Worm (Caenorhabditis elegans) whole organism, late embryonic: ENCODE data around the gene ZK180.6.

Experiments used
- C38D4.7 ChIP-seq: fragments of 200-800 bp; sonication (Bioruptor generic); optimal IDR thresholded peaks from 2 replicates; lab custom pipeline; 2018; ENCODE audit warnings: mild to moderate bottlenecking, missing genetic modification characterization, moderate library complexity, missing compliant biosample characterization
- K02D7.2 ChIP-seq: sonication (generic microtip); optimal IDR thresholded peaks from 2 replicates; lab custom pipeline; 2017; ENCODE audit warnings: mild to moderate bottlenecking, missing genetic modification characterization, missing compliant biosample characterization
- K09A11.1 ChIP-seq: sonication (generic microtip); optimal IDR thresholded peaks from 2 replicates; lab custom pipeline; 2017; ENCODE audit warnings: antibody characterized with exemption, mild to moderate bottlenecking, missing genetic modification characterization, missing compliant biosample characterization; ENCODE audit not compliant: insufficient read depth
- ahr-1 ChIP-seq: sonication (generic microtip); optimal IDR thresholded peaks from 2 replicates; lab custom pipeline; 2016; ENCODE audit warnings: missing genetic modification characterization, missing compliant biosample characterization
- ama-1 ChIP-seq: fragments of 150-350 bp; optimal IDR thresholded peaks from 2 replicates; lab custom pipeline; 2014
- ceh-2 ChIP-seq: sonication (generic microtip); optimal IDR thresholded peaks from 2 replicates; lab custom pipeline; 2016; ENCODE audit warnings: missing genotype, missing genetic modification characterization, missing compliant biosample characterization
- ceh-22 ChIP-seq: sonication (generic microtip); optimal IDR thresholded peaks from 2 replicates; lab custom pipeline; 2017; ENCODE audit warnings: missing biosample characterization, missing genetic modification characterization
- ceh-30 ChIP-seq: fragments of 150-350 bp; optimal IDR thresholded peaks from 2 replicates; lab custom pipeline; 2014; ENCODE audit warnings: missing biosample characterization, missing genetic modification characterization
- ceh-31 ChIP-seq: sonication (generic microtip); optimal IDR thresholded peaks from 2 replicates; lab custom pipeline; 2016; ENCODE audit warnings: missing genetic modification characterization, missing compliant biosample characterization
- ceh-45 ChIP-seq: fragments of 200-800 bp; sonication (Bioruptor generic); IDR thresholded peaks from 2 replicates; pipeline ENCODE4 v1.3.6; 2022; ENCODE audit warnings: missing genetic modification reagents, missing genetic modification characterization, missing compliant biosample characterization
- ceh-48 ChIP-seq: sonication (generic microtip); optimal IDR thresholded peaks from 2 replicates; lab custom pipeline; 2016; ENCODE audit warnings: missing genetic modification characterization, inconsistent platforms, missing compliant biosample characterization
- elt-2 ChIP-seq: sonication (generic microtip); optimal IDR thresholded peaks from 2 replicates; lab custom pipeline; 2016; ENCODE audit warnings: missing genetic modification reagents, missing genetic modification characterization, missing compliant biosample characterization
- hlh-13 ChIP-seq: fragments of 200-800 bp; sonication (Bioruptor generic); optimal IDR thresholded peaks from 2 replicates; lab custom pipeline; 2018; ENCODE audit warnings: mild to moderate bottlenecking, missing genetic modification characterization, missing compliant biosample characterization
- hlh-8 ChIP-seq: sonication (generic microtip); optimal IDR thresholded peaks from 2 replicates; lab custom pipeline; 2016; ENCODE audit warnings: missing genotype, missing genetic modification characterization, missing compliant biosample characterization
- madf-2 ChIP-seq: sonication (generic microtip); optimal IDR thresholded peaks from 2 replicates; lab custom pipeline; 2017; ENCODE audit warnings: missing genetic modification characterization, missing compliant biosample characterization
- nfya-1 ChIP-seq: sonication (generic microtip); optimal IDR thresholded peaks from 2 replicates; lab custom pipeline; 2017; ENCODE audit warnings: missing genetic modification characterization, mild to moderate bottlenecking, missing compliant biosample characterization, antibody characterized with exemption, moderate library complexity
- nhr-11 ChIP-seq: fragments of 150-350 bp; optimal IDR thresholded peaks from 2 replicates; lab custom pipeline; 2014; ENCODE audit warnings: missing biosample characterization, missing genetic modification characterization
- nhr-232 ChIP-seq: sonication (generic microtip); optimal IDR thresholded peaks from 2 replicates; lab custom pipeline; 2016; ENCODE audit warnings: missing genetic modification characterization, missing compliant biosample characterization
- npax-4 ChIP-seq: sonication (generic microtip); optimal IDR thresholded peaks from 2 replicates; lab custom pipeline; 2016; ENCODE audit warnings: missing genetic modification characterization, missing compliant biosample characterization
- odd-2 ChIP-seq: sonication (generic microtip); optimal IDR thresholded peaks from 2 replicates; lab custom pipeline; 2017; ENCODE audit warnings: antibody characterized with exemption, mild to moderate bottlenecking, missing genetic modification characterization, missing compliant biosample characterization
- pag-3 ChIP-seq: sonication (generic microtip); optimal IDR thresholded peaks from 2 replicates; lab custom pipeline; 2016; ENCODE audit warnings: missing compliant biosample characterization, missing genetic modification characterization, borderline replicate concordance
- pat-9 ChIP-seq: fragments of 200-800 bp; sonication (Bioruptor generic); optimal IDR thresholded peaks from 2 replicates; lab custom pipeline; 2018; ENCODE audit warnings: mild to moderate bottlenecking, missing genetic modification characterization, moderate library complexity, missing compliant biosample characterization
- pha-2 ChIP-seq: sonication (generic microtip); optimal IDR thresholded peaks from 2 replicates; lab custom pipeline; 2017; ENCODE audit warnings: mild to moderate bottlenecking, missing genetic modification characterization, missing compliant biosample characterization
- pha-4 ChIP-seq: fragments of 150-350 bp; optimal IDR thresholded peaks from 2 replicates; lab custom pipeline; 2018; ENCODE audit warnings: missing biosample characterization, missing genetic modification reagents, missing genetic modification characterization
- pqm-1 ChIP-seq: sonication (generic microtip); optimal IDR thresholded peaks from 2 replicates; lab custom pipeline; 2016; ENCODE audit warnings: missing genetic modification characterization, missing compliant biosample characterization
- ref-2 ChIP-seq: sonication (generic microtip); optimal IDR thresholded peaks from 2 replicates; lab custom pipeline; 2016; ENCODE audit warnings: missing genetic modification characterization, missing compliant biosample characterization
- rnt-1 ChIP-seq: sonication (generic microtip); optimal IDR thresholded peaks from 2 replicates; lab custom pipeline; 2016; ENCODE audit warnings: missing genetic modification characterization, missing compliant biosample characterization
- sox-2 ChIP-seq: fragments of 200-800 bp; sonication (Bioruptor generic); IDR thresholded peaks from 2 replicates; pipeline ENCODE4 v1.3.6; 2022; ENCODE audit warnings: missing genetic modification reagents, missing genetic modification characterization, missing compliant biosample characterization
- tbx-2 ChIP-seq: sonication (generic microtip); optimal IDR thresholded peaks from 2 replicates; lab custom pipeline; 2016; ENCODE audit warnings: missing genetic modification characterization, missing compliant biosample characterization
- tbx-7 ChIP-seq: sonication (generic microtip); optimal IDR thresholded peaks from 2 replicates; lab custom pipeline; 2016; ENCODE audit warnings: missing genotype, missing genetic modification characterization, missing compliant biosample characterization
- ttx-3 ChIP-seq: sonication (generic microtip); optimal IDR thresholded peaks from 2 replicates; lab custom pipeline; 2016; ENCODE audit warnings: missing genetic modification reagents, missing genetic modification characterization, missing compliant biosample characterization
- unc-55 ChIP-seq: sonication (generic microtip); optimal IDR thresholded peaks from 2 replicates; lab custom pipeline; 2017; ENCODE audit warnings: missing biosample characterization, missing genetic modification reagents, missing genetic modification characterization
- unc-86 ChIP-seq: sonication (generic microtip); optimal IDR thresholded peaks from 2 replicates; lab custom pipeline; 2016; ENCODE audit warnings: missing genetic modification characterization, missing compliant biosample characterization
- ztf-16 ChIP-seq: sonication (generic microtip); optimal IDR thresholded peaks from 2 replicates; lab custom pipeline; 2017; ENCODE audit warnings: missing genetic modification characterization, missing compliant biosample characterization

Gene ZK180.6

DNA sequence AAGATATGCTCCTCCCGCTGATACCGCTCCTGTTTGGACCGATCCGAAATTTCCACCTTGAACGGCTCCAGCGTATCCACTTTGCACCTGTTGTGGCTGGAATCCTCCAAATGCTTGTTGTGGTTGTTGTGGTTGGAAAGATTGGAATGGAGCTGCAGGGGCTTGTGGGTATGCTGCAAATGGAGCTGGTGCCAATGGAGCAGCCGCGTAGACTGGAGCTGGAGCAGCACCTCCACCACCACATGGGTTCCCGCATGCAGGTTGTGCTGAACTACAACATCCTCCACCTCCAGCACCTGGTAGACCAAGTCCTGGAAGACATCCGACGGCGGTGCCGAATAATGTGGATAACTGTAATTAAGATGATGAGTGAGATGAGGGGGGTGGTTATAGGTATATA is 1.4 kb downstream of the ZK180.6 start:
- TF ChIP-seq unc-55 (GFP tag; lab: Kevin White, UChicago) (no peak), hlh-13 (GFP tag; lab: Kevin White, UChicago) (no peak), pag-3 (tag; lab: Kevin White, UChicago) (no peak), pqm-1 (tag; lab: Kevin White, UChicago) (no peak), nhr-11 (tag; lab: Kevin White, UChicago) (no peak), tbx-2 (no peak), ama-1 (lab: Kevin White, UChicago) (no peak), nhr-232 (no peak), madf-2 (tag; lab: Kevin White, UChicago) (no peak), K02D7.2 (tag; lab: Kevin White, UChicago) (no peak), ttx-3 (tag; lab: Kevin White, UChicago) (no peak), elt-2 (tag; lab: Kevin White, UChicago) (no peak), sox-2 (GFP tag; lab: Robert Waterston, UW) (no peak), npax-4 (tag; lab: Kevin White, UChicago) (no peak), K09A11.1 (tag; lab: Kevin White, UChicago) (no peak), pha-4 (tag; lab: Kevin White, UChicago) (no peak), ahr-1 (tag; lab: Kevin White, UChicago) (no peak)

DNA sequence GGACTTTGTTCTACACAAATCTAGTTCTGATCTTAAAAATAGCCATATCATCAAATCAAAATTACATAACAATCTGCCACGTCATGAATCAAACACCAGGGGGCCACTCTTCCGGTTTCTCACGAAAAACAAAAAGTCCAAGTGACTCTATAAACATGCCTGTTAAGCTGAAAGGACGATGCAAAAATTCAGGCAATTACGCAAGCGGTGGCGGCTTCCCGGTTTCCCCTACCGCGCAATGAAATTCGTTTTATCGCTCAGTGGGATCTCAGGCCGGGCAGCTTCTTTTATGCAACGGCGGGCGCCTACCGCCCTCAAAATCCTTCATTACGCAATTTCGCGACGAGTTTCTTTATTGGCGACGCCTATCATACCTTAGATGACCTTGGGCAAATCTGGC is 5.1 kb downstream of the ZK180.6 start:
- TF ChIP-seq npax-4 (tag; lab: Kevin White, UChicago) (no peak), ceh-30 (tag; lab: Kevin White, UChicago) (no peak), pha-2 (no peak), madf-2 (tag; lab: Kevin White, UChicago) (no peak), rnt-1 (tag; lab: Kevin White, UChicago) (peak; percentile 9), tbx-2 (no peak), unc-86 (no peak), elt-2 (tag; lab: Kevin White, UChicago) (no peak)

DNA sequence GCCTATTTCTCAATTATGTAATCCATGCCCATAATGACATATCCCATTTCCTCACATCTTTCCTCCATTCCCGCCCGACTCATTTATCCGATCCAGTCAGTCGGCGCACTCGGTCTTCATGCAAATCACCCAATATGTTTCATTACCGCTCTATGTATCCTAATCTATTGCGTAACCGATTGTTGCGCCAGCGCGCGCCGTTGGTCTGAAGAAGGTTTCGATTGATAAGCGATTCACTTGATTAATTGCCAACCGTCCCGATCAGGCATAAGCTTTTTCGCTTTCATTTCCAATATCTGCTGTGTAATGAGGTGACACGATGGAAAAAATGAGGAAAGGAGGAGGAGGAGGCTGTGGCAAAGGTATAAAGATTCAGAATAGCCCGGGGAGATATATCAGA is 6.7 kb downstream of the ZK180.6 start:
- TF ChIP-seq hlh-8 (tag; lab: Kevin White, UChicago) (no peak), ref-2 (tag; lab: Kevin White, UChicago) (peak; percentile 60)

DNA sequence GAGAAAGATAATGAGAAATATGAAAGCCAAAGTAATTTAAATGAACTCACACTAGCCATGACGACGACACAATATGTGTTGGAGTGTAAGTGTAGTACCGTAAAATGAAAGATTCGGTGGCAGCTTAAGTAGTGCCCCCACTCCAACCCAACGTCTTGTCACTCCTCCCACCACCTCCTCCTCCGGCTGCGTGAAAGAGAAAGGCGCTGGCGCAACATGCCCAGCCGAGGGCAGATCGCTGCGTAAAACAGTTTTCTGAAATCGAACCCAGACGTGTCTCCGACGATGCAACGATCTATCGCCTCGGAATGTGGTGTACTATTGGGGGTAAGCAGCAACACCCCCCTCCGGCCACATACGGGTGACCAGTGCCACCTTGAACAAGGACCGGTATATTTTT is 7.8 kb downstream of the ZK180.6 start, which contains the start of gene ZK180.5:
Gene ZK180.5, minus strand, starts transcription at position 101 of the 400 bp plus-strand sequence.
- TF ChIP-seq madf-2 (tag; lab: Kevin White, UChicago) = no peak
- TF ChIP-seq ceh-30 (tag; lab: Kevin White, UChicago) = no peak
- no peak for TF ChIP-seq ref-2 (tag; lab: Kevin White, UChicago)
- no peak for TF ChIP-seq ceh-48 (tag; lab: Kevin White, UChicago)
- no peak for TF ChIP-seq ceh-31 (tag; lab: Kevin White, UChicago)
- TF ChIP-seq odd-2 = no peak
- no peak for TF ChIP-seq nfya-1
- TF ChIP-seq ceh-2 (tag; lab: Kevin White, UChicago) = no peak
- no peak for TF ChIP-seq ahr-1 (tag; lab: Kevin White, UChicago)
- TF ChIP-seq tbx-2 = no peak
- no peak for TF ChIP-seq ceh-22 (tag; lab: Kevin White, UChicago)
- no peak for TF ChIP-seq hlh-8 (tag; lab: Kevin White, UChicago)

DNA sequence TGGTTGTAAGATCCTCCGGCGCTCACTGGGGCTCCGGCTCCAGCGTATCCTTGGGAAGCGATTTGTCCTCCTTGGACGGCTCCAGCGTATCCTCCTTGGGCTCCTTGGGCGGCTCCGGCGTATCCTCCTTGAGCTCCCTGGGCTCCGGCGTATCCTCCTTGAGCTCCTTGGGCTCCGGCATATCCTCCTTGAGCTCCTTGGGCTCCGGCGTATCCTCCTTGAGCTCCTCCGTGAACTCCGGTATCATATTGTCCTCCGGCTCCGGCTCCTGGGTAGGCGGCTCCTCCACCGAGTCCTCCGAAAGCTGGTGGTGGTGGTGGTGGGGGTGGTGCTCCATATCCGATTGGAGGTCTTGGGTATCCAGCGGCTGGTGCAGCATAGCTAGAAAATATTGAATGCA is 8.4 kb downstream of the ZK180.6 start:
- no peak for TF ChIP-seq ama-1 (lab: Kevin White, UChicago)
- no peak for TF ChIP-seq nhr-232
- no peak for TF ChIP-seq pha-4 (tag; lab: Kevin White, UChicago)
- no peak for TF ChIP-seq unc-86
- TF ChIP-seq C38D4.7 (GFP tag; lab: Kevin White, UChicago) = no peak
- no peak for TF ChIP-seq tbx-7 (tag; lab: Kevin White, UChicago)
- TF ChIP-seq pat-9 = no peak
- TF ChIP-seq ztf-16 (tag; lab: Kevin White, UChicago) = no peak
- TF ChIP-seq ceh-45 (GFP tag; lab: Robert Waterston, UW) = no peak
